Fruit fly (Drosophila melanogaster): ENCODE results near the gene CG9886.
A peak's percentile ranks its signal among the peaks of the same experiment; 100 is the strongest.

- TF ChIP-seq CG7045 (GFP tag; optimal IDR thresholded peaks at IDR 0.05) (peak; percentile 54), CG7101 (tag; optimal IDR thresholded peaks at IDR 0.05) (peak; percentile 40), CG33017 (tag; optimal IDR thresholded peaks at IDR 0.05) (peak; percentile 58), Mnt (GFP tag; optimal IDR thresholded peaks at IDR 0.05) (no peak), Hr96 (GFP tag; optimal IDR thresholded peaks at IDR 0.05) (no peak), pad (GFP tag; optimal IDR thresholded peaks at IDR 0.05) (no peak), tj (GFP tag; optimal IDR thresholded peaks at IDR 0.05) (peak; percentile 13), CG14711 (tag; optimal IDR thresholded peaks at IDR 0.05) (peak; percentile 61)
Measured at dm6 chr2L:2420490-2420889, at the start of gene CG9886.

Data from whole organism, adult.